Fruit fly (Drosophila melanogaster): Measurements from ENCODE around the gene Or1a.

dm6 chrX:279097-279727, 35.7 kb upstream of the Or1a start, which contains the start of the genes CG3777 and ewg:
- TF ChIP-seq Clk (GFP tag; optimal IDR thresholded peaks at IDR 0.05) = no peak
- TF ChIP-seq ovo (GFP tag; optimal IDR thresholded peaks at IDR 0.05) = peak; percentile 43
- peak; percentile 70 for TF ChIP-seq bab1 (GFP tag; optimal IDR thresholded peaks at IDR 0.05)
- TF ChIP-seq CG7101 (tag; optimal IDR thresholded peaks at IDR 0.05) = peak; percentile 13
- no peak for TF ChIP-seq CG1620 (GFP tag; optimal IDR thresholded peaks at IDR 0.05)
- TF ChIP-seq cic (GFP tag; optimal IDR thresholded peaks at IDR 0.05) = no peak
- peak; percentile 15 for TF ChIP-seq Mnt (GFP tag; optimal IDR thresholded peaks at IDR 0.05)
- TF ChIP-seq tj (GFP tag; optimal IDR thresholded peaks at IDR 0.05) = no peak
- TF ChIP-seq pad (GFP tag; optimal IDR thresholded peaks at IDR 0.05) = peak; percentile 87
- no peak for TF ChIP-seq toe (GFP tag; optimal IDR thresholded peaks at IDR 0.05)
- TF ChIP-seq kay (GFP tag; ENCODE audit: borderline replicate concordance) = no peak
- TF ChIP-seq Crg-1 (GFP tag; optimal IDR thresholded peaks at IDR 0.05) = no peak
- no peak for TF ChIP-seq CG33017 (tag; optimal IDR thresholded peaks at IDR 0.05)
